Fruit fly (Drosophila melanogaster): ENCODE results near the gene CG9837.

CG9837 gene

DNA sequence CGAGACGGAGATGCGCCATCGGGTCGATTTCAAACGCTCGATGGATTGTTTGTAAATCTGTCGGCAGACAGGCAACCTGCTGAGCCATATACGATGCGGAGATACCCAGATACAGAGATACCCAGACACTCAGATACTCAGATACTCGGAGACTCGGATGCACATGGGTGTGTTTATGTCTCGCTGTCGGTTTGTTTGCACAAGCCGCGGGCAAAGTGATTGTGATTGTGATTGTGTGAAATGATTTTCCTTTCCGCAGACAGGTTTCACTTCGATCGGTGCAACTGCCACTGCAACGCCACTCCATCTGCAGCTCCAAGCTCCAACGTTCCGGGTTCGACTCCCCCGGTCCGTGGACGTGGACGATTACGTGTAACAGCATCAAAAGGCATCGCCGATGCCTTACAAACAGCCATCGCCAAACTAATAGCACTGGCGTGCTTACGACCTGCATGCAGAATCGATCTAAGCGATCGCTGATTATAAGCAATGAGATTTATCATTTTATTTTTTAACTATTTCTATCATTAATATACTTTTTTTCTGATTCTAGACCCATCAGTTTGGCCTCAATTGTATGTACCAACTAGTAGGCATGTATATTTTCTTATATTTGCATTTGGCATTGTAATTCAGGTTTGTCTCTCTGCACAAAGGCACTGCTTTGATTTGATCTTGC, 24.5 kb downstream of the CG9837 start (continued):
- TF ChIP-seq Hr39 (GFP tag; optimal IDR thresholded peaks at IDR 0.05): peak; percentile 52
- peak; percentile 78 for TF ChIP-seq dac (GFP tag; optimal IDR thresholded peaks at IDR 0.05)
- TF ChIP-seq fd59A (GFP tag; optimal IDR thresholded peaks at IDR 0.05): peak; percentile 47
- peak; percentile 82 for TF ChIP-seq achi (GFP tag; optimal IDR thresholded peaks at IDR 0.05)
- TF ChIP-seq Sox102F (GFP tag; optimal IDR thresholded peaks at IDR 0.05): peak; percentile 57
- TF ChIP-seq CG6854 (GFP tag; optimal IDR thresholded peaks at IDR 0.05): no peak
- TF ChIP-seq CG9139 (GFP tag; optimal IDR thresholded peaks at IDR 0.05): peak; percentile 25
- no peak for TF ChIP-seq fkh (GFP tag; optimal IDR thresholded peaks at IDR 0.05)
- peak; percentile 43 for TF ChIP-seq CG6808 (GFP tag; optimal IDR thresholded peaks at IDR 0.05)
- peak; percentile 66 for TF ChIP-seq spab (GFP tag; optimal IDR thresholded peaks at IDR 0.05)
- peak; percentile 43 for TF ChIP-seq cyc (GFP tag; optimal IDR thresholded peaks at IDR 0.05)
- TF ChIP-seq CG8632 (GFP tag; optimal IDR thresholded peaks at IDR 0.05): peak; percentile 54
- peak; percentile 70 for TF ChIP-seq CG4318 (GFP tag; optimal IDR thresholded peaks at IDR 0.05)
- TF ChIP-seq Lpt (GFP tag; optimal IDR thresholded peaks at IDR 0.05): peak; percentile 73
- peak; percentile 78 for TF ChIP-seq CG10669 (GFP tag; optimal IDR thresholded peaks at IDR 0.05)
- TF ChIP-seq esn (GFP tag; optimal IDR thresholded peaks at IDR 0.05): peak; percentile 65

DNA sequence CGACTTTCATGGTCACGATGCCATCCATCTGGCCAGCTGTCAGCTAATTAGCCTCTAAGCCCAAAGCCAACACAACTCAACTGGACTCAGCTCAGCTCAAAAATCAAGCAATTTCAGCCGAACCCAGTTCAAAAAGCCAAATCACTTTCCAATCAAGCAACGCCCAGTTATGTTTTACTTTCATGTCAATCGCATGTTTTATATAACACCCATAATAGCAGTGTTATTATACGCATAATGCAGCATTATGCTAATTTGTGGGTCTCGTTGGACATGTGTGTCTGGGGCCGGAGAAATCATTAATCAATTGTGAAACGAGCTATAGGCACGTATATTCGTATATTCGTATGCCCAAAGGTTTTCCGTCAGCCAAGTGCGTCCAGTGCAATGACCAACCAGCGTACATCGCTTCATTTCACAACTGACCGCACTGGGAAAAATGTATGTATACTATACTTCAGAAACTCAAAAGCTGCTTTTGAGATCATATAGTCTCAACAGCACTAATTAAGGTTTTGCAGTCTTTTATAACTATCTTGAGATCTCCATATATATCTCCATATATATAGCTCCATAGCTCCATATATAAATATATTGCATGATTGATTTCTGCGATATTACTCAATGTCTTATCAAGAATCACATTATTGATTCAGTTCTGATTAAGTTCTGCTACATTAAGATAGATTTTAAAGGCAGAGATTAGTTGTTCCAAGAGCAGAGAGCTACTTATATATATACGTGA, 25.7 kb downstream of the CG9837 start:
- TF ChIP-seq CG6808 (GFP tag; optimal IDR thresholded peaks at IDR 0.05) (no peak), topi (GFP tag; optimal IDR thresholded peaks at IDR 0.05) (peak; percentile 64), acj6 (GFP tag; optimal IDR thresholded peaks at IDR 0.05) (no peak), CG6854 (GFP tag; optimal IDR thresholded peaks at IDR 0.05) (peak; percentile 28), svp (GFP tag) (peak; percentile 69), vri (GFP tag; optimal IDR thresholded peaks at IDR 0.05) (no peak), spab (GFP tag; optimal IDR thresholded peaks at IDR 0.05) (peak; percentile 37), CG3919 (GFP tag; optimal IDR thresholded peaks at IDR 0.05) (no peak), eg (GFP tag; IDR thresholded peaks at IDR 0.05) (no peak), Sox14 (GFP tag; optimal IDR thresholded peaks at IDR 0.05) (no peak), dsx (GFP tag; optimal IDR thresholded peaks at IDR 0.05; ENCODE audit: poor library complexity, severe bottlenecking) (peak; percentile 64), Eip78C (GFP tag) (peak; percentile 96), Hr38 (GFP tag; optimal IDR thresholded peaks at IDR 0.05) (no peak), Lpt (GFP tag; optimal IDR thresholded peaks at IDR 0.05) (peak; percentile 19), CG4318 (GFP tag; optimal IDR thresholded peaks at IDR 0.05) (no peak), ss (GFP tag; optimal IDR thresholded peaks at IDR 0.05) (peak in 1 of 2 experiments; percentile 36), CG9139 (GFP tag; optimal IDR thresholded peaks at IDR 0.05) (peak; percentile 10)

DNA sequence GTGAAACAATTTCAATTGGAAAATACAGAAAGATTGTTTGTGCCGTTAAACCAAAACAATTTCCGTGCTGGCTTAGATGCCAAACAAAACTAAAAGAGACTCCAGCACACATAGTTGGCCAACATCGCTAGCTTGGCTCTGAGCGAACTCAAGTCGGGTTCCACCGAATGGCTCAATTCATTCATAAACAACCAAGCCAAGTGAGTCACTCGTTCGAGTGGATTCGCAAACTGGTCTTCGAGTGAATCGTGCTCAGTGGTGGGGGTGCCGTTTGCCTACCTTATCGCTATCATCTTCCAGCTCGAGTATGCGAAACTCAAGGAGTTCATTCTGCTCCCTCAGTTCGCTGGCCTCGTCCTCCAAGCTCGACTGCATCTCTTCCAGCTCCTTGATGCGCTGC, 27.9 kb downstream of the CG9837 start:
- TF ChIP-seq CG6163 (GFP tag; IDR thresholded peaks at IDR 0.05) (0 out of 3 replicates have a peak, but pooled peaks have one; percentile 18), CG1621 (tag; optimal IDR thresholded peaks at IDR 0.05) (no peak), CG15336 (GFP tag; IDR thresholded peaks at IDR 0.05) (no peak)

DNA sequence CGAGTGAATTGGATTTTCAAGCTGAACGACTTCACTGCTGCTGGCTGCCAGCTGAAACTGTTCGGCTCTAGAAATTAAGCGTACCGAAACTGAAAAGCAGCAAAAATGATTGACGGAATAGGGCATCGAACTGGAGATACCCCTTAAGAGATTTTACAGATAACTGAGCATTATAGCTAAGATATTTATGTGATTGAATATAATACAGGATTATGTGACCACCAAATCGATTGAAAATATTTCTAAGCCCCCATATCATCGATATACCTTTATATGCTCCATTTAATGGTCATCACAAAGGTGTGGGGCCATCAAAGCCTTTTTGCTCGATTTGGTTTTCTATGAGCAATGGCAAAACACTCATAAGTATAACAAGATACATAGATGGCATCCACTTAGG, 28.6 kb downstream of the CG9837 start:
- TF ChIP-seq CG15336 (GFP tag; IDR thresholded peaks at IDR 0.05) (peak; percentile 75), CG11294 (GFP tag; IDR thresholded peaks at IDR 0.05) (0 out of 2 replicates have a peak, but pooled peaks have one; percentile 25), Eip93F (GFP tag; optimal IDR thresholded peaks at IDR 0.05) (no peak), CG6163 (GFP tag; IDR thresholded peaks at IDR 0.05) (peak; percentile 58; the same call in 2 of the 3 replicates), eg (GFP tag; IDR thresholded peaks at IDR 0.05) (peak; percentile 82), svp (GFP tag) (peak; percentile 39), CG8119 (GFP tag; IDR thresholded peaks at IDR 0.05) (peak; percentile 67), Hr39 (GFP tag; optimal IDR thresholded peaks at IDR 0.05) (no peak), topi (GFP tag; optimal IDR thresholded peaks at IDR 0.05) (no peak)

All from whole organism, prepupa.